Fruit fly (Drosophila melanogaster) whole organism, embryonic: ENCODE results near the gene CG4880.

Experiments
- Abd-B ChIP-seq: fragments of 200-800 bp; sonication (Bioruptor generic); optimal IDR thresholded peaks from 2 replicates; lab custom pipeline; 2018; ENCODE audit warnings: missing biosample characterization, mild to moderate bottlenecking, missing genetic modification characterization, moderate library complexity
- Bgb ChIP-seq: fragments of 200-800 bp; sonication (Bioruptor generic); IDR thresholded peaks from 2 replicates; pipeline ENCODE4 v1.3.6; 2022; ENCODE audit warnings: missing biosample characterization, missing genetic modification characterization; ENCODE audit not compliant: partially characterized antibody
- CG10267 ChIP-seq: fragments of 200-800 bp; sonication (Bioruptor generic); optimal IDR thresholded peaks from 2 replicates; lab custom pipeline; 2018; ENCODE audit warnings: missing biosample characterization, mild to moderate bottlenecking, missing genetic modification characterization, moderate library complexity
- CG10565 ChIP-seq: fragments of 200-800 bp; sonication (Bioruptor generic); optimal IDR thresholded peaks from 3 replicates; lab custom pipeline; 2016; ENCODE audit warnings: missing biosample characterization, mild to moderate bottlenecking, missing genetic modification characterization
- CG10959 ChIP-seq: fragments of 200-800 bp; sonication (Bioruptor generic); IDR thresholded peaks from 2 replicates; pipeline ENCODE4 v1.3.6; 2022; ENCODE audit warnings: missing biosample characterization, missing genetic modification characterization
- CG11398 ChIP-seq: fragments of 200-800 bp; sonication (Bioruptor generic); optimal IDR thresholded peaks from 2 replicates; lab custom pipeline; 2016; ENCODE audit warnings: missing biosample characterization, missing genetic modification characterization
- CG12104 ChIP-seq: fragments of 200-800 bp; sonication (Bioruptor generic); optimal IDR thresholded peaks from 3 replicates; lab custom pipeline; 2016; ENCODE audit warnings: missing biosample characterization, missing genetic modification characterization
- CG1233 ChIP-seq: fragments of 200-800 bp; sonication (Bioruptor generic); optimal IDR thresholded peaks from 4 replicates; lab custom pipeline; 2018; ENCODE audit warnings: missing biosample characterization, mild to moderate bottlenecking, missing genetic modification characterization
- CG13287 ChIP-seq: fragments of 200-800 bp; sonication (Bioruptor generic); IDR thresholded peaks from 2 replicates; pipeline ENCODE4 v1.3.6; 2022; ENCODE audit warnings: missing biosample characterization, missing genetic modification characterization; ENCODE audit not compliant: partially characterized antibody
- CG1529 ChIP-seq: fragments of 200-800 bp; sonication (Bioruptor generic); optimal IDR thresholded peaks from 3 replicates; lab custom pipeline; 2018; ENCODE audit warnings: missing biosample characterization, missing genetic modification characterization
- CG1647 ChIP-seq: fragments of 200-800 bp; sonication (Bioruptor generic); optimal IDR thresholded peaks from 3 replicates; lab custom pipeline; 2016; ENCODE audit warnings: missing biosample characterization, missing genetic modification characterization
- CG17612 ChIP-seq: fragments of 200-800 bp; sonication (Bioruptor generic); IDR thresholded peaks from 2 replicates; pipeline ENCODE4 v1.3.6; 2022; ENCODE audit warnings: missing biosample characterization, missing genetic modification characterization
- CG18764 ChIP-seq: fragments of 200-800 bp; sonication (Bioruptor generic); optimal IDR thresholded peaks from 3 replicates; lab custom pipeline; 2016; ENCODE audit warnings: missing biosample characterization, missing genetic modification characterization
- CG2889 ChIP-seq: fragments of 200-800 bp; sonication (Bioruptor generic); IDR thresholded peaks from 3 replicates; pipeline ENCODE4 v1.3.6; 2022; ENCODE audit warnings: missing biosample characterization, missing genetic modification characterization
- CG31365 ChIP-seq: fragments of 200-800 bp; sonication (Bioruptor generic); optimal IDR thresholded peaks from 2 replicates; lab custom pipeline; 2018; ENCODE audit warnings: missing biosample characterization, mild to moderate bottlenecking, missing genetic modification characterization
- CG32772 ChIP-seq: fragments of 200-800 bp; sonication (Bioruptor generic); IDR thresholded peaks from 2 replicates; pipeline ENCODE4 v1.3.6; 2022; ENCODE audit warnings: missing biosample characterization, missing genetic modification characterization
- CG4328 ChIP-seq: fragments of 200-800 bp; sonication (Bioruptor generic); optimal IDR thresholded peaks from 3 replicates; lab custom pipeline; 2017; ENCODE audit warnings: missing biosample characterization, missing genetic modification reagents, missing genetic modification characterization
- CG4360 ChIP-seq: fragments of 200-800 bp; sonication (Bioruptor generic); IDR thresholded peaks from 2 replicates; pipeline ENCODE4 v1.3.6; 2022; ENCODE audit warnings: missing biosample characterization, missing genetic modification characterization
- CG6654 ChIP-seq: fragments of 200-800 bp; sonication (Bioruptor generic); optimal IDR thresholded peaks from 2 replicates; lab custom pipeline; 2017; ENCODE audit warnings: missing biosample characterization, mild to moderate bottlenecking, missing genetic modification characterization
- CG6765 ChIP-seq: fragments of 200-800 bp; sonication (Bioruptor generic); optimal IDR thresholded peaks from 3 replicates; lab custom pipeline; 2017; ENCODE audit warnings: missing biosample characterization, mild to moderate bottlenecking, missing genetic modification characterization
- CG7556 ChIP-seq: fragments of 200-800 bp; sonication (Bioruptor generic); optimal IDR thresholded peaks from 2 replicates; lab custom pipeline; 2017; ENCODE audit warnings: missing biosample characterization, mild to moderate bottlenecking, missing genetic modification characterization
- CG9215 ChIP-seq: fragments of 200-800 bp; sonication (Bioruptor generic); IDR thresholded peaks from 2 replicates; pipeline ENCODE4 v1.3.6; 2022; ENCODE audit warnings: missing biosample characterization, missing genetic modification characterization
- CG9609 ChIP-seq: fragments of 200-800 bp; sonication (Bioruptor generic); optimal IDR thresholded peaks from 3 replicates; lab custom pipeline; 2016; ENCODE audit warnings: missing biosample characterization, missing genetic modification characterization
- CG9727 ChIP-seq: fragments of 200-800 bp; sonication (Bioruptor generic); optimal IDR thresholded peaks from 3 replicates; lab custom pipeline; 2017; ENCODE audit warnings: missing biosample characterization, mild to moderate bottlenecking, missing genetic modification characterization
- CkIIα-i1 ChIP-seq: fragments of 200-800 bp; sonication (Bioruptor generic); IDR thresholded peaks from 2 replicates; pipeline ENCODE4 v1.3.6; 2022; ENCODE audit warnings: missing biosample characterization, missing genetic modification characterization
- Dad ChIP-seq: fragments of 200-800 bp; sonication (Bioruptor generic); optimal IDR thresholded peaks from 3 replicates; lab custom pipeline; 2016; ENCODE audit warnings: missing biosample characterization, missing genetic modification characterization
- Hr51 ChIP-seq, 2 experiments: fragments of 200-800 bp; sonication (Bioruptor generic); optimal IDR thresholded peaks; 2 replicates in 1 of 2; 3 replicates in 1 of 2; lab custom pipeline; 2016 to 2018; ENCODE audit warnings: missing biosample characterization in 2 of 2, missing genetic modification characterization in 2 of 2, mild to moderate bottlenecking in 1 of 2, moderate library complexity in 1 of 2
- Jarid2 ChIP-seq: fragments of 200-800 bp; sonication (Bioruptor generic); optimal IDR thresholded peaks from 3 replicates; lab custom pipeline; 2017; ENCODE audit warnings: mild to moderate bottlenecking, missing biosample characterization, missing genetic modification reagents, missing genetic modification characterization
- MTF-1 ChIP-seq: fragments of 200-800 bp; sonication (Bioruptor generic); optimal IDR thresholded peaks from 2 replicates; lab custom pipeline; 2018; ENCODE audit warnings: missing biosample characterization, mild to moderate bottlenecking, missing genetic modification characterization, borderline replicate concordance
- Meics ChIP-seq: fragments of 200-800 bp; sonication (Bioruptor generic); optimal IDR thresholded peaks from 2 replicates; lab custom pipeline; 2017; ENCODE audit warnings: missing biosample characterization, mild to moderate bottlenecking, missing genetic modification characterization
- Opbp ChIP-seq: fragments of 200-800 bp; sonication (Bioruptor generic); IDR thresholded peaks from 3 replicates; pipeline ENCODE4 v1.3.6; 2022; ENCODE audit warnings: missing biosample characterization, missing genetic modification characterization; ENCODE audit not compliant: partially characterized antibody
- Sin3A ChIP-seq: fragments of >200 bp; optimal IDR thresholded peaks from 2 replicates; lab custom pipeline; 2018
- Sox102F ChIP-seq: fragments of 200-800 bp; sonication (Bioruptor generic); optimal IDR thresholded peaks from 2 replicates; lab custom pipeline; 2018; ENCODE audit warnings: missing biosample characterization, mild to moderate bottlenecking, missing genetic modification characterization, moderate library complexity
- Ssrp ChIP-seq: fragments of 200-800 bp; sonication (Bioruptor generic); optimal IDR thresholded peaks from 2 replicates; lab custom pipeline; 2018; ENCODE audit warnings: missing biosample characterization, mild to moderate bottlenecking, missing genetic modification characterization, moderate library complexity
- al ChIP-seq: fragments of 200-800 bp; sonication (Bioruptor generic); IDR thresholded peaks from 2 replicates; pipeline ENCODE4 v1.3.6; 2022; ENCODE audit warnings: missing biosample characterization, missing genetic modification characterization
- chinmo ChIP-seq: fragments of 200-800 bp; sonication (Bioruptor generic); IDR thresholded peaks from 4 replicates; pipeline ENCODE4 v1.3.6; 2022; ENCODE audit warnings: missing biosample characterization, missing genetic modification characterization; ENCODE audit not compliant: partially characterized antibody
- croc ChIP-seq: fragments of 200-800 bp; sonication (Bioruptor generic); conservative IDR thresholded peaks from 3 replicates; pipeline ENCODE4 v1.3.6; 2022; ENCODE audit warnings: missing biosample characterization, missing genetic modification characterization
- cwo ChIP-seq: fragments of 200-800 bp; sonication (Bioruptor generic); optimal IDR thresholded peaks from 3 replicates; lab custom pipeline; 2017; ENCODE audit warnings: missing biosample characterization, missing genetic modification characterization, mild to moderate bottlenecking, moderate library complexity, missing genetic modification reagents
- eve ChIP-seq, 2 experiments: fragments of >200 bp; optimal IDR thresholded peaks; 2 replicates each; lab custom pipeline; 2017; ENCODE audit warnings: missing biosample characterization in 2 of 2, missing genetic modification characterization in 2 of 2
- klu ChIP-seq: fragments of 200-800 bp; sonication (Bioruptor generic); IDR thresholded peaks from 2 replicates; pipeline ENCODE4 v1.3.6; 2022; ENCODE audit warnings: missing biosample characterization, missing genetic modification characterization
- mirr ChIP-seq: fragments of 200-800 bp; sonication (Bioruptor generic); optimal IDR thresholded peaks from 3 replicates; lab custom pipeline; 2018; ENCODE audit warnings: missing biosample characterization, mild to moderate bottlenecking, missing genetic modification characterization
- nom ChIP-seq: fragments of 200-800 bp; sonication (Bioruptor generic); optimal IDR thresholded peaks from 2 replicates; lab custom pipeline; 2017; ENCODE audit warnings: missing biosample characterization, missing genetic modification characterization, mild to moderate bottlenecking, moderate library complexity, missing genetic modification reagents
- repo ChIP-seq: fragments of 200-800 bp; sonication (Bioruptor generic); optimal IDR thresholded peaks from 2 replicates; lab custom pipeline; 2016; ENCODE audit warnings: missing biosample characterization, missing genetic modification characterization
- shn ChIP-seq: fragments of 200-800 bp; sonication (Bioruptor generic); optimal IDR thresholded peaks from 3 replicates; lab custom pipeline; 2016; ENCODE audit warnings: missing biosample characterization, missing genetic modification characterization
- sim ChIP-seq: fragments of 200-800 bp; sonication (Bioruptor generic); IDR thresholded peaks from 2 replicates; pipeline ENCODE4 v1.3.6; 2022; ENCODE audit warnings: missing biosample characterization, missing genetic modification characterization
- tna ChIP-seq: fragments of 200-800 bp; sonication (Bioruptor generic); IDR thresholded peaks from 2 replicates; pipeline ENCODE4 v1.3.6; 2022; ENCODE audit warnings: missing biosample characterization, missing genetic modification characterization; ENCODE audit not compliant: partially characterized antibody
- twi ChIP-seq: fragments of 200-800 bp; optimal IDR thresholded peaks from 2 replicates; lab custom pipeline; 2019; ENCODE audit warnings: missing biosample characterization, mild to moderate bottlenecking, missing genetic modification characterization, moderate library complexity
- tx ChIP-seq: fragments of 200-800 bp; sonication (Bioruptor generic); optimal IDR thresholded peaks from 2 replicates; lab custom pipeline; 2016; ENCODE audit warnings: missing biosample characterization, missing genetic modification characterization
- vfl ChIP-seq: fragments of 200-800 bp; sonication (Bioruptor generic); optimal IDR thresholded peaks from 2 replicates; lab custom pipeline; 2016; ENCODE audit warnings: missing biosample characterization, missing genetic modification characterization
- wek ChIP-seq: fragments of 200-800 bp; sonication (Bioruptor generic); optimal IDR thresholded peaks from 3 replicates; lab custom pipeline; 2018; ENCODE audit warnings: missing biosample characterization, mild to moderate bottlenecking, missing genetic modification characterization, moderate library complexity
- zf30C ChIP-seq: fragments of 200-800 bp; sonication (Bioruptor generic); optimal IDR thresholded peaks from 3 replicates; lab custom pipeline; 2018; ENCODE audit warnings: missing biosample characterization, mild to moderate bottlenecking, missing genetic modification characterization
- zfh2 ChIP-seq: fragments of 200-800 bp; sonication (Bioruptor generic); optimal IDR thresholded peaks from 2 replicates; lab custom pipeline; 2016; ENCODE audit warnings: missing biosample characterization, missing genetic modification characterization

The CG4880 gene

DNA sequence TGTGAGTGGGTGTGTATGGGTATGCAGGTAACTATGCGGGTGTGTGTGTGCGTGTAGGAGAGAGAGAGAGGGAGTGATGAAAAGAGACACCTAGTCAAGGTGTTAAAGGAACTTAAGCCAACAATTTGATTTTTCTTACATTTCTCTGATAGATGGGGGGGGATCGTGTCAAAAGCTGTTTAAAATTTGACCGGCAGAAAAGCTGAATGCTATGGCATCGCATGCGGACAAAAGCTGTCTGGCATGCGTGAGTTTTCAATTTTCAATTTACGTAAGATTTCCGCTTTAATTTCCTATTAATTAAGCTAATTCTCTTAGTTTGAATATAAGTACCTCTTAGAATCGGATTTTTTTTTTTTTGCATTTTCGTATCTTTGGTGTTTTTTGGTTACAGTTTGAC lies 46.7 kb upstream of the CG4880 start (continued):
- TF ChIP-seq CG4328 (GFP tag; lab: Kevin White, UChicago) = no peak
- TF ChIP-seq CG9609 = no peak
- TF ChIP-seq CG4360 (GFP tag; lab: Robert Waterston, UW) = no peak
- TF ChIP-seq klu (GFP tag; lab: Robert Waterston, UW) = no peak
- TF ChIP-seq CkIIα-i1 (GFP tag; lab: Robert Waterston, UW) = no peak
- no peak for TF ChIP-seq Meics (GFP tag; lab: Kevin White, UChicago)
- TF ChIP-seq MTF-1 (GFP tag; lab: Kevin White, UChicago) = no peak
- no peak; the same call in 1 of the 2 replicates for TF ChIP-seq CG13287 (GFP tag; lab: Robert Waterston, UW)
- no peak for TF ChIP-seq nom (GFP tag; lab: Kevin White, UChicago)
- TF ChIP-seq CG6765 (GFP tag; lab: Kevin White, UChicago) = no peak
- TF ChIP-seq CG9727 (GFP tag; lab: Kevin White, UChicago) = no peak
- no peak for TF ChIP-seq CG11398 (GFP tag; lab: Kevin White, UChicago)
- no peak for TF ChIP-seq mirr
- no peak for TF ChIP-seq CG9215
- no peak for TF ChIP-seq shn
- no peak for TF ChIP-seq Sox102F (GFP tag; lab: Kevin White, UChicago)
- no peak for TF ChIP-seq twi (tag; lab: Kevin White, UChicago)
- TF ChIP-seq CG32772 (GFP tag; lab: Robert Waterston, UW) = no peak
- no peak for TF ChIP-seq Ssrp (tag; lab: Kevin White, UChicago)
- TF ChIP-seq Bgb (GFP tag; lab: Robert Waterston, UW) = peak; percentile 48; the same call in 1 of the 2 replicates
- TF ChIP-seq CG2889 (GFP tag; lab: Robert Waterston, UW) = no peak
- no peak for TF ChIP-seq zfh2 (GFP tag; lab: Kevin White, UChicago)
- no peak for TF ChIP-seq Hr51 (GFP tag; optimal IDR thresholded peaks at IDR 0.05; lab: Kevin White, UChicago)
- no peak for TF ChIP-seq croc (GFP tag; lab: Robert Waterston, UW)
- no peak for TF ChIP-seq CG12104 (GFP tag; lab: Kevin White, UChicago)
- TF ChIP-seq al = no peak
- no peak for TF ChIP-seq Sin3A (lab: Kevin White, UChicago)
- TF ChIP-seq CG6654 = no peak
- TF ChIP-seq chinmo (GFP tag; lab: Robert Waterston, UW) = no peak
- no peak for TF ChIP-seq CG1529 (GFP tag; lab: Kevin White, UChicago)
- TF ChIP-seq cwo (GFP tag; lab: Kevin White, UChicago) = no peak
- no peak for TF ChIP-seq wek (GFP tag; lab: Kevin White, UChicago)
- TF ChIP-seq sim (GFP tag; lab: Robert Waterston, UW) = no peak
- TF ChIP-seq Abd-B (GFP tag; lab: Kevin White, UChicago) = peak; percentile 56
- no peak for TF ChIP-seq tna
- no peak for TF ChIP-seq Dad (GFP tag; lab: Kevin White, UChicago)
- TF ChIP-seq zf30C (GFP tag; lab: Kevin White, UChicago) = no peak
- TF ChIP-seq CG17612 (GFP tag; lab: Robert Waterston, UW) = no peak
- TF ChIP-seq CG1647 = no peak
- TF ChIP-seq CG10565 (GFP tag; lab: Kevin White, UChicago) = no peak
- TF ChIP-seq CG1233 (GFP tag; lab: Kevin White, UChicago) = no peak
- no peak for TF ChIP-seq tx (GFP tag; lab: Kevin White, UChicago)
- TF ChIP-seq CG7556 = no peak
- no peak for TF ChIP-seq CG31365 (tag; lab: Kevin White, UChicago)
- no peak for TF ChIP-seq Jarid2
- TF ChIP-seq CG18764 = no peak
- TF ChIP-seq repo (GFP tag; lab: Kevin White, UChicago) = no peak
- TF ChIP-seq CG10267 (tag; lab: Kevin White, UChicago) = no peak
- no peak for TF ChIP-seq CG10959 (GFP tag; lab: Robert Waterston, UW)
- no peak for TF ChIP-seq vfl (GFP tag; lab: Kevin White, UChicago)
- TF ChIP-seq Opbp (GFP tag; lab: Robert Waterston, UW) = peak; percentile 58; the same call in 2 of the 3 replicates
- no peak for TF ChIP-seq eve (GFP tag; optimal IDR thresholded peaks at IDR 0.05; lab: Kevin White, UChicago)
